Fruit fly (Drosophila melanogaster) whole organism, prepupa: ENCODE data around the gene CG12713.
A peak's percentile ranks its signal among the peaks of the same experiment; 100 is the strongest.

ENCODE experiments used
- Blimp-1 ChIP-seq: fragments of 200-800 bp; sonication (Bioruptor generic); optimal IDR thresholded peaks from 3 replicates; lab custom pipeline; 2017; ENCODE audit warnings: missing biosample characterization, missing genetic modification characterization, mild to moderate bottlenecking, moderate library complexity, missing genetic modification reagents
- CG10669 ChIP-seq: fragments of 200-800 bp; sonication (Bioruptor generic); optimal IDR thresholded peaks from 3 replicates; lab custom pipeline; 2018; ENCODE audit warnings: missing biosample characterization, mild to moderate bottlenecking, missing genetic modification characterization, moderate library complexity
- CG11294 ChIP-seq: fragments of 200-800 bp; sonication (Bioruptor generic); IDR thresholded peaks from 2 replicates; pipeline ENCODE4 v1.3.6; 2022; ENCODE audit warnings: missing biosample characterization, missing genetic modification characterization
- CG1621 ChIP-seq: fragments of 200-800 bp; sonication (Bioruptor generic); optimal IDR thresholded peaks from 3 replicates; lab custom pipeline; 2018; ENCODE audit warnings: missing biosample characterization, mild to moderate bottlenecking, missing genetic modification characterization
- CG16779 ChIP-seq: fragments of 200-800 bp; sonication (Bioruptor generic); optimal IDR thresholded peaks from 3 replicates; lab custom pipeline; 2017; ENCODE audit warnings: missing biosample characterization, mild to moderate bottlenecking, missing genetic modification characterization
- CG32006 ChIP-seq: fragments of 200-800 bp; sonication (Bioruptor generic); optimal IDR thresholded peaks from 3 replicates; lab custom pipeline; 2017; ENCODE audit warnings: missing biosample characterization, mild to moderate bottlenecking, missing genetic modification characterization
- CG34406 ChIP-seq: fragments of 200-800 bp; sonication (Bioruptor generic); optimal IDR thresholded peaks from 3 replicates; lab custom pipeline; 2016; ENCODE audit warnings: missing biosample characterization, missing genetic modification characterization
- CG4318 ChIP-seq: fragments of 200-800 bp; sonication (Bioruptor generic); optimal IDR thresholded peaks from 3 replicates; lab custom pipeline; 2017; ENCODE audit warnings: missing biosample characterization, mild to moderate bottlenecking, missing genetic modification characterization
- CG6276 ChIP-seq: fragments of 200-800 bp; sonication (Bioruptor generic); optimal IDR thresholded peaks from 2 replicates; lab custom pipeline; 2017; ENCODE audit warnings: missing biosample characterization, mild to moderate bottlenecking, missing genetic modification characterization
- CG6792 ChIP-seq: fragments of 200-800 bp; sonication (Bioruptor generic); optimal IDR thresholded peaks from 3 replicates; lab custom pipeline; 2016; ENCODE audit warnings: missing biosample characterization, missing genetic modification characterization
- CG6808 ChIP-seq: fragments of 200-800 bp; sonication (Bioruptor generic); optimal IDR thresholded peaks from 3 replicates; lab custom pipeline; 2017; ENCODE audit warnings: missing biosample characterization, missing genetic modification characterization, mild to moderate bottlenecking, moderate library complexity, missing genetic modification reagents
- CG8119 ChIP-seq: fragments of 200-800 bp; sonication (Bioruptor generic); IDR thresholded peaks from 3 replicates; pipeline ENCODE4 v1.3.6; 2022; ENCODE audit warnings: missing biosample characterization, missing genetic modification characterization
- CG9139 ChIP-seq: fragments of 200-800 bp; sonication (Bioruptor generic); optimal IDR thresholded peaks from 3 replicates; lab custom pipeline; 2017; ENCODE audit warnings: missing biosample characterization, mild to moderate bottlenecking, missing genetic modification characterization
- Eip75B ChIP-seq: fragments of 200-800 bp; sonication (Bioruptor generic); optimal IDR thresholded peaks from 3 replicates; lab custom pipeline; 2016; ENCODE audit warnings: missing biosample characterization, missing genetic modification characterization
- Eip78C ChIP-seq: fragments of 200-800 bp; sonication (Bioruptor generic); peaks from one replicate; lab custom pipeline; 2016; ENCODE audit warnings: missing biosample characterization, missing genetic modification characterization
- Eip93F ChIP-seq: fragments of 200-800 bp; sonication (Bioruptor generic); optimal IDR thresholded peaks from 2 replicates; lab custom pipeline; 2016; ENCODE audit warnings: missing biosample characterization, mild to moderate bottlenecking, missing genetic modification characterization
- Ets21C ChIP-seq: fragments of 200-800 bp; sonication (Bioruptor generic); optimal IDR thresholded peaks from 3 replicates; lab custom pipeline; 2016; ENCODE audit warnings: missing biosample characterization, missing genetic modification characterization
- Ets96B ChIP-seq: fragments of 200-800 bp; optimal IDR thresholded peaks from 2 replicates; lab custom pipeline; 2019; ENCODE audit warnings: missing biosample characterization, mild to moderate bottlenecking, missing genetic modification characterization, moderate library complexity
- Gug ChIP-seq: fragments of 200-800 bp; sonication (Bioruptor generic); IDR thresholded peaks from 2 replicates; pipeline ENCODE4 v1.3.6; 2022; ENCODE audit warnings: missing biosample characterization, missing genetic modification characterization
- Hr4 ChIP-seq: fragments of 200-800 bp; sonication (Bioruptor generic); optimal IDR thresholded peaks from 3 replicates; lab custom pipeline; 2016; ENCODE audit warnings: missing biosample characterization, missing genetic modification characterization
- Lpt ChIP-seq: fragments of 200-800 bp; sonication (Bioruptor generic); optimal IDR thresholded peaks from 3 replicates; lab custom pipeline; 2016; ENCODE audit warnings: missing biosample characterization, missing genetic modification characterization
- OdsH ChIP-seq: fragments of 200-800 bp; sonication (Bioruptor generic); optimal IDR thresholded peaks from 3 replicates; lab custom pipeline; 2016; ENCODE audit warnings: missing biosample characterization, missing genetic modification characterization
- Sox15 ChIP-seq: fragments of 200-800 bp; sonication (Bioruptor generic); optimal IDR thresholded peaks from 3 replicates; lab custom pipeline; 2016; ENCODE audit warnings: missing biosample characterization, missing genetic modification characterization
- acj6 ChIP-seq: fragments of 200-800 bp; sonication (Bioruptor generic); optimal IDR thresholded peaks from 3 replicates; lab custom pipeline; 2016; ENCODE audit warnings: missing biosample characterization, missing genetic modification characterization
- cyc ChIP-seq: fragments of 200-800 bp; sonication (Bioruptor generic); optimal IDR thresholded peaks from 3 replicates; lab custom pipeline; 2016; ENCODE audit warnings: missing biosample characterization, missing genetic modification characterization
- dac ChIP-seq: fragments of 200-800 bp; sonication (Bioruptor generic); optimal IDR thresholded peaks from 2 replicates; lab custom pipeline; 2017; ENCODE audit warnings: missing biosample characterization, mild to moderate bottlenecking, missing genetic modification characterization
- dsx ChIP-seq: fragments of 200-800 bp; optimal IDR thresholded peaks from 3 replicates; lab custom pipeline; 2019; ENCODE audit warnings: missing biosample characterization, mild to moderate bottlenecking, missing genetic modification characterization, moderate library complexity; ENCODE audit not compliant: poor library complexity, severe bottlenecking
- eg ChIP-seq: fragments of 200-800 bp; sonication (Bioruptor generic); IDR thresholded peaks from 3 replicates; pipeline ENCODE4 v1.3.6; 2022; ENCODE audit warnings: missing biosample characterization, missing genetic modification characterization
- fd85E ChIP-seq: fragments of 200-800 bp; sonication (Bioruptor generic); optimal IDR thresholded peaks from 3 replicates; lab custom pipeline; 2016; ENCODE audit warnings: missing biosample characterization, missing genetic modification characterization
- fkh ChIP-seq: fragments of 200-800 bp; sonication (Bioruptor generic); optimal IDR thresholded peaks from 3 replicates; lab custom pipeline; 2017; ENCODE audit warnings: missing biosample characterization, mild to moderate bottlenecking, missing genetic modification characterization, moderate library complexity
- net ChIP-seq: fragments of 200-800 bp; sonication (Bioruptor generic); optimal IDR thresholded peaks from 3 replicates; lab custom pipeline; 2016; ENCODE audit warnings: missing biosample characterization, missing genetic modification characterization
- pdm3 ChIP-seq: fragments of 200-800 bp; sonication (Bioruptor generic); optimal IDR thresholded peaks from 3 replicates; lab custom pipeline; 2016; ENCODE audit warnings: missing biosample characterization, missing genetic modification characterization
- spab ChIP-seq: fragments of 200-800 bp; sonication (Bioruptor generic); optimal IDR thresholded peaks from 2 replicates; lab custom pipeline; 2017; ENCODE audit warnings: missing biosample characterization, mild to moderate bottlenecking, missing genetic modification characterization, missing genetic modification reagents
- ss ChIP-seq, 2 experiments: fragments of 200-800 bp; sonication (Bioruptor generic); optimal IDR thresholded peaks; 2 replicates in 1 of 2; 3 replicates in 1 of 2; lab custom pipeline; 2017 to 2018; ENCODE audit warnings: mild to moderate bottlenecking in 2 of 2, missing biosample characterization in 2 of 2, missing genetic modification characterization in 2 of 2, moderate library complexity in 1 of 2
- svp ChIP-seq: fragments of 200-800 bp; sonication (Bioruptor generic); peaks from one replicate; lab custom pipeline; 2016; ENCODE audit warnings: missing biosample characterization, missing genetic modification characterization
- vri ChIP-seq: fragments of 200-800 bp; sonication (Bioruptor generic); optimal IDR thresholded peaks from 3 replicates; lab custom pipeline; 2016; ENCODE audit warnings: missing biosample characterization, mild to moderate bottlenecking, missing genetic modification characterization

CG12713 gene

dm6 chr3L:15847655-15848054 is 15.4 kb downstream of the CG12713 start (continued):
- peak; percentile 4 for TF ChIP-seq pdm3 (GFP tag; lab: Kevin White, UChicago)
- no peak for TF ChIP-seq eg (GFP tag; lab: Robert Waterston, UW)
- TF ChIP-seq CG1621 (tag; lab: Kevin White, UChicago), result no peak
- TF ChIP-seq OdsH, result peak; percentile 17
- TF ChIP-seq Blimp-1 (GFP tag; lab: Kevin White, UChicago), result peak; percentile 15
- TF ChIP-seq Eip93F, result no peak
- TF ChIP-seq Ets21C (GFP tag; lab: Kevin White, UChicago), result no peak
- TF ChIP-seq CG6808 (GFP tag; lab: Kevin White, UChicago), result peak; percentile 51
- TF ChIP-seq Hr4, result no peak
- no peak for TF ChIP-seq Ets96B (tag; lab: Kevin White, UChicago)
- TF ChIP-seq Lpt, result no peak
- peak; percentile 43 for TF ChIP-seq cyc
- no peak for TF ChIP-seq CG32006 (GFP tag; lab: Kevin White, UChicago)
- TF ChIP-seq fd85E (GFP tag; lab: Kevin White, UChicago), result no peak
- TF ChIP-seq fkh (GFP tag; lab: Kevin White, UChicago), result no peak
- TF ChIP-seq CG9139 (GFP tag; lab: Kevin White, UChicago), result no peak
- TF ChIP-seq dac, result no peak
- TF ChIP-seq CG34406, result peak; percentile 9

- no peak for TF ChIP-seq CG34406
- no peak for TF ChIP-seq Eip93F
- TF ChIP-seq CG6808 (GFP tag; lab: Kevin White, UChicago), result no peak
- TF ChIP-seq CG16779 (tag; lab: Kevin White, UChicago), result no peak
- TF ChIP-seq net, result no peak
- TF ChIP-seq ss (GFP tag; optimal IDR thresholded peaks at IDR 0.05; lab: Kevin White, UChicago), result no peak
These were observed 23.8 kb downstream of the CG12713 start for dm6 chr3L:15856035-15856434.

- TF ChIP-seq Sox15 (GFP tag; lab: Kevin White, UChicago) (no peak), Blimp-1 (GFP tag; lab: Kevin White, UChicago) (no peak), CG34406 (peak; percentile 19), eg (GFP tag; lab: Robert Waterston, UW) (no peak), Ets96B (tag; lab: Kevin White, UChicago) (peak; percentile 44), CG11294 (GFP tag; lab: Robert Waterston, UW) (no peak), CG10669 (GFP tag; lab: Kevin White, UChicago) (peak; percentile 32), fd85E (GFP tag; lab: Kevin White, UChicago) (no peak), ss (GFP tag; optimal IDR thresholded peaks at IDR 0.05; lab: Kevin White, UChicago) (peak in 1 of 2 experiments; percentile 33), CG6808 (GFP tag; lab: Kevin White, UChicago) (peak; percentile 24), CG4318 (no peak), dsx (GFP tag; lab: Kevin White, UChicago) (no peak), Ets21C (GFP tag; lab: Kevin White, UChicago) (no peak), Eip75B (GFP tag; lab: Kevin White, UChicago) (no peak), Lpt (no peak), svp (GFP tag; lab: Kevin White, UChicago) (peak; percentile 20), CG6792 (GFP tag; lab: Kevin White, UChicago) (no peak), OdsH (peak; percentile 17), dac (no peak), spab (GFP tag; lab: Kevin White, UChicago) (peak; percentile 3), CG8119 (GFP tag; lab: Robert Waterston, UW) (0 out of 3 replicates have a peak, but pooled peaks have one; percentile 20), CG16779 (tag; lab: Kevin White, UChicago) (no peak), CG6276 (GFP tag; lab: Kevin White, UChicago) (peak; percentile 6), Gug (GFP tag; lab: Robert Waterston, UW) (no peak), acj6 (GFP tag; lab: Kevin White, UChicago) (peak; percentile 18), CG32006 (GFP tag; lab: Kevin White, UChicago) (peak; percentile 57), vri (GFP tag; lab: Kevin White, UChicago) (no peak), Eip78C (GFP tag; lab: Kevin White, UChicago) (peak; percentile 70), Eip93F (no peak)
These were observed 45.3 kb downstream of the CG12713 start for dm6 chr3L:15877520-15877919.
